Worm (Caenorhabditis elegans) whole organism, L4/young adult: ENCODE data around the gene ugt-59.

Experiments
- W03F9.2 ChIP-seq: fragments of 150-350 bp; optimal IDR thresholded peaks from 2 replicates; lab custom pipeline; 2014; ENCODE audit warnings: missing biosample characterization, missing genetic modification characterization
- dao-5 ChIP-seq: sonication (generic microtip); optimal IDR thresholded peaks from 2 replicates; lab custom pipeline; 2016; ENCODE audit warnings: missing genotype, missing genetic modification characterization, moderate library complexity, missing compliant biosample characterization
- him-1 ChIP-seq: sonication (generic microtip); optimal IDR thresholded peaks from 2 replicates; lab custom pipeline; 2016; ENCODE audit warnings: missing genotype, missing genetic modification reagents, missing genetic modification characterization, missing compliant biosample characterization

ce11 chrIV:10311115-10311514 lies 49.3 kb upstream of the ugt-59 start:
- no peak for TF ChIP-seq him-1 (tag; lab: Kevin White, UChicago)
- TF ChIP-seq dao-5 (tag; lab: Kevin White, UChicago) = no peak
- no peak for TF ChIP-seq W03F9.2 (tag; lab: Kevin White, UChicago)
